Worm (Caenorhabditis elegans) whole organism, mixed stage, embryonic: ENCODE measurements around the gene arrd-19.

ENCODE experiments used
- mep-1 ChIP-seq: fragments of 150-350 bp; optimal IDR thresholded peaks from 2 replicates; lab custom pipeline; 2017; ENCODE audit warnings: missing biosample characterization, missing genetic modification reagents, missing genetic modification characterization, inconsistent platforms
- nhr-2 ChIP-seq: fragments of 150-350 bp; optimal IDR thresholded peaks from 2 replicates; lab custom pipeline; 2014; ENCODE audit warnings: missing biosample characterization, missing genetic modification characterization
- snpc-4 ChIP-seq: fragments of 150-350 bp; optimal IDR thresholded peaks from 2 replicates; lab custom pipeline; 2014; ENCODE audit warnings: missing biosample characterization, missing genetic modification characterization
- unc-39 ChIP-seq: fragments of 150-350 bp; optimal IDR thresholded peaks from 2 replicates; lab custom pipeline; 2014; ENCODE audit warnings: missing biosample characterization, missing genetic modification characterization
- unc-62 ChIP-seq: fragments of 150-350 bp; optimal IDR thresholded peaks from 2 replicates; lab custom pipeline; 2014; ENCODE audit warnings: missing biosample characterization, missing genetic modification reagents, missing genetic modification characterization
- ztf-11 ChIP-seq: fragments of 150-350 bp; optimal IDR thresholded peaks from 2 replicates; lab custom pipeline; 2014; ENCODE audit warnings: missing biosample characterization, missing genetic modification characterization

DNA sequence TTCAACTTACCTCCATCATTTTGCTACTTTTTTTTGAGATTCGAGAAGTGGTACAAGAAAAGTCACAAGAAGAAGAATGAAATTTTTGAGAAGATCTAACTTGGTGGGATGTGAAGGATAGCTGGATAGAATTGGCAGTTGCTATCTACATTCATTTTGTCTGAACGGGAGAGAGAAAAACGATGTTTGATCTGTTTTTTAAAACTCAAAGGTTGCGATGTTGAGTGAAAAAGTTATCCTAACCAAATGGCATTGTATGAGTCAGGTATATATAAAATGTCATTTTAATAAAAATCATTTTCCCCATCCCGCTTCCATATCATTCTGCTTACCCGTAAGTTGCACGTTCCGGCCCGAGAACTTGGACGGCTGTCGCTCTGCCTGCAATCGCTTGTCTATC is 26.0 kb downstream of the arrd-19 start, which contains the start of gene F35F10.6:
- TF ChIP-seq ztf-11 (tag; lab: Kevin White, UChicago) (no peak), unc-62 (GFP tag; lab: Kevin White, UChicago) (no peak), mep-1 (no peak), nhr-2 (no peak), snpc-4 (tag; lab: Kevin White, UChicago) (no peak), unc-39 (tag; lab: Kevin White, UChicago) (no peak)
